Worm (Caenorhabditis elegans): ENCODE measurements around the gene H10E21.1.

- TF ChIP-seq hlh-1 (tag; optimal IDR thresholded peaks at IDR 0.05) (no peak), lin-32 (GFP tag; optimal IDR thresholded peaks at IDR 0.05) (no peak), elt-1 (tag; optimal IDR thresholded peaks at IDR 0.05; ENCODE audit: borderline replicate concordance, insufficient read depth) (no peak), ztf-11 (tag; optimal IDR thresholded peaks at IDR 0.05) (no peak), nhr-76 (tag; optimal IDR thresholded peaks at IDR 0.05) (no peak), bed-3 (GFP tag; optimal IDR thresholded peaks at IDR 0.05) (no peak), unc-39 (tag; optimal IDR thresholded peaks at IDR 0.05) (no peak), ham-2 (GFP tag; optimal IDR thresholded peaks at IDR 0.05) (no peak), ces-1 (GFP tag; optimal IDR thresholded peaks at IDR 0.05) (no peak), ceh-83 (GFP tag; optimal IDR thresholded peaks at IDR 0.05) (no peak), cnd-1 (tag; optimal IDR thresholded peaks at IDR 0.05) (no peak), zip-8 (tag; optimal IDR thresholded peaks at IDR 0.05) (no peak), flh-1 (GFP tag; optimal IDR thresholded peaks at IDR 0.05) (no peak)
Measured at ce11 chrIII:42725-43124, 27.2 kb downstream of the H10E21.1 start.

Data from whole organism, mixed stage, embryonic.